Worm (Caenorhabditis elegans): ENCODE results near the gene ZC449.4.

DNA sequence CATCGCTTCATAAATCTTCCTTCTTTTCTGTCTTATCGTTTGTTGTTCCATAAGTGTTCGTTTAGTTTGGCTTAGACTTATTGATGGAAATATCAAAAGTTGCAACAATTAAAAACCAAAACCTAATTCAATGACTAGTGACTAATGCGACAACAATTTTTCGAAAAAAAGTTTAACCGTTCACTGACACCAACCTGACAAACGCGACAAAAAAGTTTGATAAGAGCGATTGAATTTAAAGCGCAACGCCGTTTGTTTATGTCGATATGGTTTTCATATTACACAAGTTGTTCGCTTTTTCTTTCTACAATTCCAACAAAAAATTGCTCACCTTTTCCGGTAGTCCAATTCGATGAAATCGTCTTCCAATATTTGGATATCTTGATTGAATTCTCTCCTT lies 54.7 kb downstream of the ZC449.4 start:
- TF ChIP-seq blmp-1 (tag; optimal IDR thresholded peaks at IDR 0.05) (no peak), ces-1 (GFP tag; optimal IDR thresholded peaks at IDR 0.05) (no peak), elt-1 (tag; optimal IDR thresholded peaks at IDR 0.05; ENCODE audit: borderline replicate concordance, insufficient read depth) (no peak)

All from whole organism, mixed stage, embryonic.